Worm (Caenorhabditis elegans) whole organism, midembryonic: ENCODE data around the gene sedl-1.

Source experiments
- T22C8.4 ChIP-seq: fragments of 200-800 bp; sonication (Bioruptor generic); IDR thresholded peaks from 2 replicates; pipeline ENCODE4 v1.3.6; 2022; ENCODE audit warnings: missing genetic modification characterization, missing compliant biosample characterization
- ref-1 ChIP-seq: fragments of 200-800 bp; sonication (Bioruptor generic); conservative IDR thresholded peaks from 2 replicates; pipeline ENCODE4 v1.3.6; 2022; ENCODE audit warnings: missing genetic modification reagents, missing genetic modification characterization, missing compliant biosample characterization
- tab-1 ChIP-seq: fragments of 200-800 bp; sonication (Bioruptor generic); IDR thresholded peaks from 2 replicates; pipeline ENCODE4 v1.3.6; 2022; ENCODE audit warnings: missing genetic modification characterization, missing compliant biosample characterization

ce11 chrX:1453770-1454169, 13.7 kb upstream of the sedl-1 start, which contains the start of gene cebp-1:
- TF ChIP-seq ref-1 (GFP tag; lab: Robert Waterston, UW) (no peak), tab-1 (no peak), T22C8.4 (GFP tag; lab: Robert Waterston, UW) (no peak)
